Fruit fly (Drosophila melanogaster): Measurements from ENCODE around the gene msl-2.

DNA sequence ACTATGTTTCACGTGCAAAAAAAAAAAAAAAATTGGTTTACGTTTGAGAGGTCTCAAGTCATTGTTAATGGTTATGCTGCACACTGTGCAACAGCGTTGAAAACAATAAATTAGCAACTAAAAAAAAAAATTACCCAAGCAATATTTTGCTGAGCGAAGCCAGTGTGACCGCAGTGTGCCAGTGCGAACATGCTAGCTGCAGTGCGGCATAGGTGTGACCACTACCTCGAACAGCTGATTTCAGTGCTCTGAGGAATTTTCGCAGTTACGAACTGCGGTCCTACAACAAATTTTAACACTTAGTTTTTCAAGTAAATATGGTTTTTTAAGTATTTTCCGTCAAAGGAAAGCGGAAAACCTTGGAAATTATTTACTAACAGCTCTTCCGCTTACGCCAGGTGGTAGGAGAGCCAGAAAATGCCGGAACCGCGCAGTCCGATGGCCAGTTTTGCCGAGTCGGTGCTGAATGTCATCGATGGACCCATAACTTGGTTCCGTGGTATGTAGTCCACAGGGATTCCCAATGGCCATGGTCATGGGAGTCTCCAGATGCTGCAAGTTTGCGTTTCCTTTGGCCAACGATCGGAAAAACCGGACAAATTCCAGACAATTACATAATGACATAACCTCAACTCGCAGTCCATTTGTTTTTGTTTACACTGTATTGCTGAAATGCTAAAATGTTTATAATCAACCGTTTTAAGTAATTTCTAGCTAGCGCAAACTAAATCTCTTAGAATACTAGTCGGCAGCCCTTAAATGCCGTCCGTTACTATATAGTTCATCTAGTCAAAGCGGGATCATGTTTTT is at the start of gene msl-2, which contains the start of gene ND-PDSW:
- TF ChIP-seq CG12768 (GFP tag; optimal IDR thresholded peaks at IDR 0.05) (no peak), kay (GFP tag; ENCODE audit: borderline replicate concordance) (no peak), CG1620 (GFP tag; optimal IDR thresholded peaks at IDR 0.05) (no peak), bab1 (GFP tag; optimal IDR thresholded peaks at IDR 0.05) (no peak)

Data from whole organism, adult.